Fruit fly (Drosophila melanogaster): ENCODE data around the gene lsn.

dm6 chr3R:21854574-21855468 lies 10.1 kb upstream of the lsn start:
- TF ChIP-seq rn (GFP tag; IDR thresholded peaks at IDR 0.05) = no peak
- no peak for TF ChIP-seq CG17806 (tag; optimal IDR thresholded peaks at IDR 0.05)
- no peak for TF ChIP-seq CG15710 (tag; optimal IDR thresholded peaks at IDR 0.05)
- TF ChIP-seq CG32121 (GFP tag; IDR thresholded peaks at IDR 0.05) = no peak
- no peak for TF ChIP-seq CG4496 (GFP tag; IDR thresholded peaks at IDR 0.05)
- no peak for TF ChIP-seq CG8301 (tag; optimal IDR thresholded peaks at IDR 0.05)
- no peak for TF ChIP-seq fd96Ca (GFP tag; IDR thresholded peaks at IDR 0.05)
